Worm (Caenorhabditis elegans): ENCODE data around the gene C15H11.13.
A peak's percentile ranks its signal among the peaks of the same experiment; 100 is the strongest.

C15H11.13 gene

ce11 chrV:14394743-14395142 lies at the start of gene C15H11.13:
Gene C15H11.13 (plus strand): TSS chrV:14395043.
- TF ChIP-seq nhr-77 (tag; optimal IDR thresholded peaks at IDR 0.05) (no peak), eor-1 (tag; optimal IDR thresholded peaks at IDR 0.05) (no peak), lin-39 (tag; optimal IDR thresholded peaks at IDR 0.05) (no peak), elt-3 (tag; optimal IDR thresholded peaks at IDR 0.05) (no peak), hmg-11 (tag; optimal IDR thresholded peaks at IDR 0.05) (no peak), ama-1 (optimal IDR thresholded peaks at IDR 0.05) (no peak), unc-39 (tag; optimal IDR thresholded peaks at IDR 0.05) (no peak), zag-1 (tag; optimal IDR thresholded peaks at IDR 0.05) (no peak), pqm-1 (tag; optimal IDR thresholded peaks at IDR 0.05) (no peak), snpc-4 (tag; optimal IDR thresholded peaks at IDR 0.05) (no peak), nhr-23 (tag; optimal IDR thresholded peaks at IDR 0.05) (no peak), nhr-11 (tag; optimal IDR thresholded peaks at IDR 0.05) (no peak), skn-1 (tag; optimal IDR thresholded peaks at IDR 0.05) (no peak), mdl-1 (tag; optimal IDR thresholded peaks at IDR 0.05) (no peak)

- peak; percentile 20 for TF ChIP-seq pqm-1 (tag; optimal IDR thresholded peaks at IDR 0.05)
- TF ChIP-seq nhr-28 (tag; optimal IDR thresholded peaks at IDR 0.05), result no peak
- peak; percentile 82 for TF ChIP-seq lsy-12 (tag; optimal IDR thresholded peaks at IDR 0.05)
- TF ChIP-seq elt-1 (tag; optimal IDR thresholded peaks at IDR 0.05), result peak; percentile 62
- TF ChIP-seq nhr-76 (tag; optimal IDR thresholded peaks at IDR 0.05), result no peak
- peak; percentile 75 for TF ChIP-seq tbx-2 (tag; optimal IDR thresholded peaks at IDR 0.05)
- peak; percentile 66 for TF ChIP-seq lin-15B (tag; optimal IDR thresholded peaks at IDR 0.05)
- peak; percentile 82 for TF ChIP-seq ceh-82 (tag; optimal IDR thresholded peaks at IDR 0.05)
- no peak for TF ChIP-seq mml-1 (tag; optimal IDR thresholded peaks at IDR 0.05)
- peak; percentile 76 for TF ChIP-seq fkh-10 (GFP tag; optimal IDR thresholded peaks at IDR 0.05)
- no peak for TF ChIP-seq aly-2 (tag; optimal IDR thresholded peaks at IDR 0.05)
- no peak for TF ChIP-seq zag-1 (tag; optimal IDR thresholded peaks at IDR 0.05)
- no peak for TF ChIP-seq ceh-16 (tag; optimal IDR thresholded peaks at IDR 0.05)
- TF ChIP-seq ceh-28 (tag; optimal IDR thresholded peaks at IDR 0.05), result peak; percentile 76
- TF ChIP-seq snpc-4 (tag; optimal IDR thresholded peaks at IDR 0.05), result peak; percentile 92
- peak; percentile 68 for TF ChIP-seq nhr-11 (tag; optimal IDR thresholded peaks at IDR 0.05)
- peak; percentile 95 for TF ChIP-seq nfya-1 (tag; optimal IDR thresholded peaks at IDR 0.05; ENCODE audit: insufficient read depth)
- TF ChIP-seq skn-1 (tag; optimal IDR thresholded peaks at IDR 0.05), result peak; percentile 56
- peak; percentile 55 for TF ChIP-seq daf-12 (tag; optimal IDR thresholded peaks at IDR 0.05)
- peak; percentile 83 for TF ChIP-seq nhr-25 (tag; optimal IDR thresholded peaks at IDR 0.05)
- TF ChIP-seq nhr-23 (tag; optimal IDR thresholded peaks at IDR 0.05), result peak; percentile 97
- TF ChIP-seq ZK546.5 (tag; optimal IDR thresholded peaks at IDR 0.05), result no peak
- TF ChIP-seq nhr-77 (tag; optimal IDR thresholded peaks at IDR 0.05), result peak; percentile 78
- TF ChIP-seq nhr-43 (tag; optimal IDR thresholded peaks at IDR 0.05; ENCODE audit: poor library complexity, severe bottlenecking), result peak; percentile 93
- TF ChIP-seq ama-1 (optimal IDR thresholded peaks at IDR 0.05), result no peak
- TF ChIP-seq lin-39 (tag; optimal IDR thresholded peaks at IDR 0.05), result peak; percentile 88
- no peak for TF ChIP-seq nhr-12 (tag; optimal IDR thresholded peaks at IDR 0.05)
- peak; percentile 34 for TF ChIP-seq mdl-1 (tag; optimal IDR thresholded peaks at IDR 0.05)
- no peak for TF ChIP-seq egl-27 (tag; optimal IDR thresholded peaks at IDR 0.05)
- TF ChIP-seq unc-62 (GFP tag; optimal IDR thresholded peaks at IDR 0.05), result peak; percentile 63
- TF ChIP-seq pha-4 (tag; optimal IDR thresholded peaks at IDR 0.05), result peak; percentile 95
- TF ChIP-seq elt-2 (tag; optimal IDR thresholded peaks at IDR 0.05), result no peak
- peak; percentile 30 for TF ChIP-seq fos-1 (tag; optimal IDR thresholded peaks at IDR 0.05)
- no peak for TF ChIP-seq hmg-11 (tag; optimal IDR thresholded peaks at IDR 0.05)
- no peak for TF ChIP-seq ztf-4 (tag; optimal IDR thresholded peaks at IDR 0.05)
- TF ChIP-seq jun-1 (tag; optimal IDR thresholded peaks at IDR 0.05), result peak; percentile 78
- peak; percentile 85 for TF ChIP-seq R02D3.7 (tag; optimal IDR thresholded peaks at IDR 0.05)
- TF ChIP-seq egl-5 (tag; optimal IDR thresholded peaks at IDR 0.05), result peak; percentile 93
Measured at ce11 chrV:14347234-14347826, 47.5 kb upstream of the C15H11.13 start, which contains the start of gene cept-2. Gene cept-2 (plus strand): TSS chrV:14347766.

Measured in whole organism, L3 larva.